Fruit fly (Drosophila melanogaster) whole organism, embryonic: ENCODE data around the gene beta'COP.

Experiments
- Asciz ChIP-seq: fragments of 200-800 bp; sonication (Bioruptor generic); optimal IDR thresholded peaks from 2 replicates; lab custom pipeline; 2017; ENCODE audit warnings: missing biosample characterization, mild to moderate bottlenecking, missing genetic modification characterization, missing genetic modification reagents
- Atf6 ChIP-seq: fragments of 200-800 bp; sonication (Bioruptor generic); IDR thresholded peaks from 2 replicates; pipeline ENCODE4 v1.3.6; 2022; ENCODE audit warnings: missing biosample characterization, missing genetic modification characterization
- BEAF-32 ChIP-seq: fragments of 200-800 bp; sonication (Bioruptor generic); optimal IDR thresholded peaks from 3 replicates; lab custom pipeline; 2017; ENCODE audit warnings: missing biosample characterization, missing genetic modification characterization, mild to moderate bottlenecking, moderate library complexity, missing genetic modification reagents
- CG11398 ChIP-seq: fragments of 200-800 bp; sonication (Bioruptor generic); optimal IDR thresholded peaks from 2 replicates; lab custom pipeline; 2016; ENCODE audit warnings: missing biosample characterization, missing genetic modification characterization
- CG11456 ChIP-seq: fragments of 200-800 bp; sonication (Bioruptor generic); IDR thresholded peaks from 3 replicates; pipeline ENCODE4 v1.3.6; 2022; ENCODE audit warnings: missing biosample characterization, missing genetic modification characterization
- CG11504 ChIP-seq: fragments of 200-800 bp; sonication (Bioruptor generic); optimal IDR thresholded peaks from 3 replicates; lab custom pipeline; 2019; ENCODE audit warnings: missing biosample characterization, mild to moderate bottlenecking, missing genetic modification characterization, moderate library complexity
- CG11695 ChIP-seq: fragments of 200-800 bp; sonication (Bioruptor generic); IDR thresholded peaks from 3 replicates; pipeline ENCODE4 v1.3.6; 2022; ENCODE audit warnings: missing biosample characterization, missing genetic modification characterization
- CG12104 ChIP-seq: fragments of 200-800 bp; sonication (Bioruptor generic); optimal IDR thresholded peaks from 3 replicates; lab custom pipeline; 2016; ENCODE audit warnings: missing biosample characterization, missing genetic modification characterization
- CG12155 ChIP-seq: fragments of 200-800 bp; sonication (Bioruptor generic); optimal IDR thresholded peaks from 3 replicates; lab custom pipeline; 2016; ENCODE audit warnings: missing biosample characterization, missing genetic modification characterization
- CG13296 ChIP-seq: fragments of 200-800 bp; sonication (Bioruptor generic); optimal IDR thresholded peaks from 3 replicates; lab custom pipeline; 2018; ENCODE audit warnings: missing biosample characterization, mild to moderate bottlenecking, missing genetic modification characterization
- CG13624 ChIP-seq: fragments of 200-800 bp; sonication (Bioruptor generic); optimal IDR thresholded peaks from 2 replicates; lab custom pipeline; 2016; ENCODE audit warnings: missing biosample characterization, missing genetic modification characterization
- CG16815 ChIP-seq: fragments of 200-800 bp; sonication (Bioruptor generic); optimal IDR thresholded peaks from 3 replicates; lab custom pipeline; 2017; ENCODE audit warnings: missing biosample characterization, mild to moderate bottlenecking, missing genetic modification characterization
- CG18262 ChIP-seq: fragments of 200-800 bp; optimal IDR thresholded peaks from 3 replicates; lab custom pipeline; 2019; ENCODE audit warnings: missing biosample characterization, mild to moderate bottlenecking, missing genetic modification characterization, moderate library complexity
- CG30431 ChIP-seq: fragments of 200-800 bp; sonication (Bioruptor generic); optimal IDR thresholded peaks from 2 replicates; lab custom pipeline; 2017; ENCODE audit warnings: missing biosample characterization, missing genetic modification characterization
- CG3163 ChIP-seq: fragments of 200-800 bp; sonication (Bioruptor generic); optimal IDR thresholded peaks from 3 replicates; lab custom pipeline; 2016; ENCODE audit warnings: missing biosample characterization, missing genetic modification characterization
- CG32767 ChIP-seq: fragments of 200-800 bp; sonication (Bioruptor generic); IDR thresholded peaks from 2 replicates; pipeline ENCODE4 v1.3.6; 2022; ENCODE audit warnings: missing biosample characterization, missing genetic modification characterization
- CG34422 ChIP-seq: fragments of 200-800 bp; sonication (Bioruptor generic); IDR thresholded peaks from 3 replicates; pipeline ENCODE4 v1.3.6; 2022; ENCODE audit warnings: missing biosample characterization, missing genetic modification characterization
- CG4360 ChIP-seq: fragments of 200-800 bp; sonication (Bioruptor generic); IDR thresholded peaks from 2 replicates; pipeline ENCODE4 v1.3.6; 2022; ENCODE audit warnings: missing biosample characterization, missing genetic modification characterization
- CG4854 ChIP-seq: fragments of 200-800 bp; sonication (Bioruptor generic); optimal IDR thresholded peaks from 2 replicates; lab custom pipeline; 2016; ENCODE audit warnings: missing biosample characterization, missing genetic modification characterization, inconsistent platforms
- CG5245 ChIP-seq: fragments of 200-800 bp; sonication (Bioruptor generic); optimal IDR thresholded peaks from 3 replicates; lab custom pipeline; 2016; ENCODE audit warnings: missing biosample characterization, missing genetic modification characterization
- CG8290 ChIP-seq, 3 experiments: fragments of 200-800 bp; sonication (Bioruptor generic); optimal IDR thresholded peaks; 2 replicates each; lab custom pipeline; 2016 to 2019; ENCODE audit warnings: missing biosample characterization in 3 of 3, missing genetic modification characterization in 3 of 3, mild to moderate bottlenecking in 2 of 3, moderate library complexity in 1 of 3
- CG8359 ChIP-seq: fragments of 200-800 bp; sonication (Bioruptor generic); optimal IDR thresholded peaks from 2 replicates; lab custom pipeline; 2017; ENCODE audit warnings: missing biosample characterization, mild to moderate bottlenecking, missing genetic modification characterization, borderline replicate concordance
- CG9817 ChIP-seq: fragments of 200-800 bp; sonication (Bioruptor generic); optimal IDR thresholded peaks from 2 replicates; lab custom pipeline; 2018; ENCODE audit warnings: missing biosample characterization, mild to moderate bottlenecking, missing genetic modification characterization, moderate library complexity
- E2f2 ChIP-seq: fragments of 200-800 bp; sonication (Bioruptor generic); IDR thresholded peaks from 2 replicates; pipeline ENCODE4 v1.3.6; 2022; ENCODE audit warnings: missing biosample characterization, missing genetic modification characterization
- Elba2 ChIP-seq: fragments of 200-800 bp; sonication (Bioruptor generic); optimal IDR thresholded peaks from 3 replicates; lab custom pipeline; 2016; ENCODE audit warnings: missing biosample characterization, missing genetic modification characterization
- Gsc ChIP-seq: fragments of 200-800 bp; sonication (Bioruptor generic); IDR thresholded peaks from 2 replicates; pipeline ENCODE4 v1.3.6; 2022; ENCODE audit warnings: missing biosample characterization, missing genetic modification characterization
- Hr3 ChIP-seq: fragments of 200-800 bp; sonication (Bioruptor generic); optimal IDR thresholded peaks from 3 replicates; lab custom pipeline; 2016; ENCODE audit warnings: missing biosample characterization, missing genetic modification characterization
- Med ChIP-seq: fragments of 200-800 bp; sonication (Bioruptor generic); peaks from one replicate; lab custom pipeline; 2016; ENCODE audit warnings: missing biosample characterization, missing genetic modification characterization, mild to moderate bottlenecking, inconsistent platforms, moderate library complexity
- NC2α ChIP-seq: fragments of 200-800 bp; sonication (Bioruptor generic); optimal IDR thresholded peaks from 2 replicates; lab custom pipeline; 2016; ENCODE audit warnings: missing biosample characterization, missing genetic modification characterization
- NfI ChIP-seq: fragments of 200-800 bp; sonication (Bioruptor generic); optimal IDR thresholded peaks from 3 replicates; lab custom pipeline; 2018; ENCODE audit warnings: missing biosample characterization, mild to moderate bottlenecking, missing genetic modification characterization, moderate library complexity
- Sin3A ChIP-seq: fragments of >200 bp; optimal IDR thresholded peaks from 2 replicates; lab custom pipeline; 2018
- Sox102F ChIP-seq: fragments of 200-800 bp; sonication (Bioruptor generic); optimal IDR thresholded peaks from 2 replicates; lab custom pipeline; 2018; ENCODE audit warnings: missing biosample characterization, mild to moderate bottlenecking, missing genetic modification characterization, moderate library complexity
- Sry-β ChIP-seq: fragments of 200-800 bp; sonication (Bioruptor generic); optimal IDR thresholded peaks from 2 replicates; lab custom pipeline; 2018; ENCODE audit warnings: missing biosample characterization, mild to moderate bottlenecking, missing genetic modification characterization, moderate library complexity
- Taf1 ChIP-seq: fragments of 200-800 bp; sonication (Bioruptor generic); IDR thresholded peaks from 2 replicates; pipeline ENCODE4 v1.3.6; 2022; ENCODE audit warnings: missing biosample characterization, missing genetic modification characterization
- Xbp1 ChIP-seq: fragments of 200-800 bp; sonication (Bioruptor generic); optimal IDR thresholded peaks from 3 replicates; lab custom pipeline; 2016; ENCODE audit warnings: missing biosample characterization, mild to moderate bottlenecking, missing genetic modification characterization
- Xrp1 ChIP-seq: fragments of 200-800 bp; sonication (Bioruptor generic); IDR thresholded peaks from 2 replicates; pipeline ENCODE4 v1.3.6; 2022; ENCODE audit warnings: missing biosample characterization, missing genetic modification characterization
- ab ChIP-seq: fragments of 200-800 bp; sonication (Bioruptor generic); optimal IDR thresholded peaks from 2 replicates; lab custom pipeline; 2016; ENCODE audit warnings: missing biosample characterization, missing genetic modification characterization
- ac ChIP-seq: fragments of 200-800 bp; sonication (Bioruptor generic); optimal IDR thresholded peaks from 3 replicates; lab custom pipeline; 2017; ENCODE audit warnings: missing biosample characterization, mild to moderate bottlenecking, missing genetic modification characterization
- ash1 ChIP-seq: fragments of 200-800 bp; sonication (Bioruptor generic); optimal IDR thresholded peaks from 2 replicates; lab custom pipeline; 2018; ENCODE audit warnings: missing biosample characterization, mild to moderate bottlenecking, missing genetic modification characterization
- bsh ChIP-seq, 2 experiments: fragments of 200-800 bp; sonication (Bioruptor generic); optimal IDR thresholded peaks; 2 replicates each; lab custom pipeline; 2017 to 2018; ENCODE audit warnings: mild to moderate bottlenecking in 2 of 2, missing biosample characterization in 2 of 2, missing genetic modification characterization in 2 of 2, moderate library complexity in 1 of 2
- ci ChIP-seq: fragments of 200-800 bp; sonication (Bioruptor generic); IDR thresholded peaks from 3 replicates; pipeline ENCODE4 v1.3.6; 2022; ENCODE audit warnings: missing biosample characterization, missing genetic modification characterization
- dan ChIP-seq: fragments of 200-800 bp; sonication (Bioruptor generic); IDR thresholded peaks from 2 replicates; pipeline ENCODE4 v1.3.6; 2022; ENCODE audit warnings: missing biosample characterization, missing genetic modification characterization
- eve ChIP-seq, 2 experiments: fragments of >200 bp; optimal IDR thresholded peaks; 2 replicates each; lab custom pipeline; 2017; ENCODE audit warnings: missing biosample characterization in 2 of 2, missing genetic modification characterization in 2 of 2
- gsb ChIP-seq: fragments of 200-800 bp; sonication (Bioruptor generic); IDR thresholded peaks from 2 replicates; pipeline ENCODE4 v1.3.6; 2022; ENCODE audit warnings: missing biosample characterization, missing genetic modification characterization
- jing ChIP-seq: fragments of 200-800 bp; sonication (Bioruptor generic); optimal IDR thresholded peaks from 2 replicates; lab custom pipeline; 2018; ENCODE audit warnings: missing biosample characterization, mild to moderate bottlenecking, missing genetic modification characterization
- kay ChIP-seq: fragments of 200-800 bp; sonication (Bioruptor generic); optimal IDR thresholded peaks from 2 replicates; lab custom pipeline; 2016; ENCODE audit warnings: missing biosample characterization, missing genetic modification characterization
- lab ChIP-seq: fragments of 200-800 bp; sonication (Bioruptor generic); optimal IDR thresholded peaks from 3 replicates; lab custom pipeline; 2017; ENCODE audit warnings: missing biosample characterization, missing genetic modification characterization, mild to moderate bottlenecking, moderate library complexity, missing genetic modification reagents
- pho ChIP-seq: fragments of 200-800 bp; sonication (Bioruptor generic); optimal IDR thresholded peaks from 2 replicates; lab custom pipeline; 2016; ENCODE audit warnings: missing biosample characterization, missing genetic modification characterization
- phol ChIP-seq: fragments of 200-800 bp; sonication (Bioruptor generic); optimal IDR thresholded peaks from 3 replicates; lab custom pipeline; 2018; ENCODE audit warnings: missing biosample characterization, mild to moderate bottlenecking, missing genetic modification characterization, moderate library complexity
- psq ChIP-seq: fragments of 200-800 bp; sonication (Bioruptor generic); optimal IDR thresholded peaks from 2 replicates; lab custom pipeline; 2017; ENCODE audit warnings: missing biosample characterization, missing genetic modification characterization
- seq ChIP-seq: fragments of 200-800 bp; sonication (Bioruptor generic); IDR thresholded peaks from 2 replicates; pipeline ENCODE4 v1.3.6; 2022; ENCODE audit warnings: missing biosample characterization, missing genetic modification characterization

Gene beta'COP

dm6 chr2L:13387255-13387654 is 8.6 kb downstream of the beta'COP start, which contains the start of the genes Ing5 and CG7099 (continued):
- peak; percentile 89 for TF ChIP-seq jing (GFP tag; lab: Kevin White, UChicago)
- peak; percentile 93 for TF ChIP-seq kay (GFP tag; lab: Kevin White, UChicago)
- peak; percentile 95 for TF ChIP-seq CG32767 (GFP tag; lab: Robert Waterston, UW)
- peak; percentile 70 for TF ChIP-seq NC2α (GFP tag; lab: Kevin White, UChicago)
- peak; percentile 94 for TF ChIP-seq CG12104 (GFP tag; lab: Kevin White, UChicago)
- peak; percentile 73 for TF ChIP-seq CG8359
- TF ChIP-seq seq (GFP tag; lab: Robert Waterston, UW), result peak; percentile 92
- TF ChIP-seq CG3163, result peak; percentile 61
- TF ChIP-seq CG30431, result peak; percentile 94
- peak; percentile 61 for TF ChIP-seq ash1 (GFP tag; lab: Kevin White, UChicago)
- TF ChIP-seq NfI (GFP tag; lab: Kevin White, UChicago), result peak; percentile 97
- TF ChIP-seq CG13624 (GFP tag; lab: Kevin White, UChicago), result peak; percentile 87
- TF ChIP-seq Hr3 (GFP tag; lab: Kevin White, UChicago), result peak; percentile 97
- TF ChIP-seq Taf1, result peak; percentile 94
- peak; percentile 89 for TF ChIP-seq gsb (GFP tag; lab: Robert Waterston, UW)
- peak; percentile 98 for TF ChIP-seq Sox102F (GFP tag; lab: Kevin White, UChicago)
- TF ChIP-seq CG9817 (tag; lab: Kevin White, UChicago), result peak; percentile 97
- TF ChIP-seq Asciz (GFP tag; lab: Kevin White, UChicago), result peak; percentile 90
- peak; percentile 97 for TF ChIP-seq lab (GFP tag; lab: Kevin White, UChicago)
- TF ChIP-seq Atf6 (GFP tag; lab: Robert Waterston, UW), result peak; percentile 96
- peak; percentile 89 for TF ChIP-seq ab (GFP tag; lab: Kevin White, UChicago)
- peak; percentile 94 for TF ChIP-seq CG11504 (tag; lab: Kevin White, UChicago)
- TF ChIP-seq CG34422, result peak; percentile 98
- TF ChIP-seq CG11695 (GFP tag; lab: Robert Waterston, UW), result peak; percentile 94
- peak; percentile 97 for TF ChIP-seq ci (GFP tag; lab: Robert Waterston, UW)
- peak; percentile 79 for TF ChIP-seq Elba2 (GFP tag; lab: Kevin White, UChicago)
- peak; percentile 94 for TF ChIP-seq CG13296 (GFP tag; lab: Kevin White, UChicago)
- TF ChIP-seq dan (GFP tag; lab: Robert Waterston, UW), result peak; percentile 87
- TF ChIP-seq Sin3A (lab: Kevin White, UChicago), result no peak
- peak; percentile 99 for TF ChIP-seq Xbp1 (GFP tag; lab: Kevin White, UChicago)
- TF ChIP-seq CG12155 (GFP tag; lab: Kevin White, UChicago), result peak; percentile 96
- TF ChIP-seq CG5245 (GFP tag; lab: Kevin White, UChicago), result peak; percentile 95
- peak; percentile 95 for TF ChIP-seq CG18262
- TF ChIP-seq CG11456 (GFP tag; lab: Robert Waterston, UW), result peak; percentile 97
- peak; percentile 96 for TF ChIP-seq CG4854 (GFP tag; lab: Kevin White, UChicago)
- TF ChIP-seq Gsc, result peak; percentile 79
- peak; percentile 60 for TF ChIP-seq CG11398 (GFP tag; lab: Kevin White, UChicago)
- peak; percentile 96 for TF ChIP-seq CG8290 (GFP tag; optimal IDR thresholded peaks at IDR 0.05; lab: Kevin White, UChicago)
- peak in 1 of 2 experiments; percentile 92 for TF ChIP-seq CG8290 (tag; optimal IDR thresholded peaks at IDR 0.05; lab: Kevin White, UChicago)
- peak; percentile 91 for TF ChIP-seq psq (GFP tag; lab: Kevin White, UChicago)
- TF ChIP-seq Sry-β (GFP tag; lab: Kevin White, UChicago), result peak; percentile 67
- peak; percentile 93 for TF ChIP-seq pho (GFP tag; lab: Kevin White, UChicago)
- TF ChIP-seq ac (GFP tag; lab: Kevin White, UChicago), result peak; percentile 82
- no peak for TF ChIP-seq eve (GFP tag; optimal IDR thresholded peaks at IDR 0.05; lab: Kevin White, UChicago)
- peak; percentile 95 for TF ChIP-seq CG16815 (GFP tag; lab: Kevin White, UChicago)
- peak; percentile 79 for TF ChIP-seq CG4360 (GFP tag; lab: Robert Waterston, UW)
- TF ChIP-seq BEAF-32 (GFP tag; lab: Kevin White, UChicago), result peak; percentile 70
- TF ChIP-seq phol (tag; lab: Kevin White, UChicago), result peak; percentile 97
- TF ChIP-seq Xrp1, result peak; percentile 98
- TF ChIP-seq bsh (GFP tag; optimal IDR thresholded peaks at IDR 0.05; lab: Kevin White, UChicago), result peak; percentile 75 to 97
- peak; percentile 98 for TF ChIP-seq Med (GFP tag; lab: Kevin White, UChicago)
- peak; percentile 81 for TF ChIP-seq E2f2 (GFP tag; lab: Robert Waterston, UW)
